Worm (Caenorhabditis elegans) whole organism, mixed stage, embryonic: ENCODE measurements around the gene cnnm-2.

ENCODE experiments used
- M03D4.4 ChIP-seq: sonication (generic microtip); optimal IDR thresholded peaks from 2 replicates; lab custom pipeline; 2017; ENCODE audit warnings: mild to moderate bottlenecking, missing genetic modification characterization, missing compliant biosample characterization
- bed-3 ChIP-seq: fragments of 200-800 bp; sonication (Bioruptor generic); optimal IDR thresholded peaks from 3 replicates; lab custom pipeline; 2018; ENCODE audit warnings: mild to moderate bottlenecking, missing genetic modification characterization, moderate library complexity, missing compliant biosample characterization
- blmp-1 ChIP-seq: fragments of 150-350 bp; optimal IDR thresholded peaks from 2 replicates; lab custom pipeline; 2014; ENCODE audit warnings: missing biosample characterization, missing genetic modification characterization
- ceh-39 ChIP-seq: fragments of 150-350 bp; optimal IDR thresholded peaks from 2 replicates; lab custom pipeline; 2014; ENCODE audit warnings: missing biosample characterization, missing genetic modification characterization
- ceh-83 ChIP-seq: fragments of 200-800 bp; sonication (Bioruptor generic); optimal IDR thresholded peaks from 2 replicates; lab custom pipeline; 2018; ENCODE audit warnings: mild to moderate bottlenecking, missing genetic modification characterization, missing compliant biosample characterization
- ces-1 ChIP-seq: fragments of 150-350 bp; optimal IDR thresholded peaks from 2 replicates; lab custom pipeline; 2014; ENCODE audit warnings: missing biosample characterization, missing genetic modification reagents, missing genetic modification characterization
- cnd-1 ChIP-seq: fragments of 200-800 bp; sonication (Bioruptor generic); optimal IDR thresholded peaks from 2 replicates; lab custom pipeline; 2018; ENCODE audit warnings: mild to moderate bottlenecking, missing genetic modification characterization, missing compliant biosample characterization
- drap-1 ChIP-seq: fragments of 200-800 bp; sonication (Bioruptor generic); optimal IDR thresholded peaks from 3 replicates; lab custom pipeline; 2018; ENCODE audit warnings: mild to moderate bottlenecking, missing genetic modification characterization, missing compliant biosample characterization
- elt-1 ChIP-seq: sonication (generic microtip); optimal IDR thresholded peaks from 2 replicates; lab custom pipeline; 2017; ENCODE audit warnings: missing genetic modification characterization, mild to moderate bottlenecking, missing compliant biosample characterization, antibody characterized with exemption, moderate library complexity, borderline replicate concordance; ENCODE audit not compliant: insufficient read depth
- elt-3 ChIP-seq: fragments of 150-350 bp; optimal IDR thresholded peaks from 2 replicates; lab custom pipeline; 2014; ENCODE audit warnings: missing biosample characterization, missing genetic modification characterization
- flh-1 ChIP-seq: fragments of 200-800 bp; sonication (Bioruptor generic); optimal IDR thresholded peaks from 2 replicates; lab custom pipeline; 2018; ENCODE audit warnings: mild to moderate bottlenecking, missing genetic modification characterization, moderate library complexity, missing compliant biosample characterization
- ham-2 ChIP-seq: fragments of 200-800 bp; sonication (Bioruptor generic); optimal IDR thresholded peaks from 2 replicates; lab custom pipeline; 2018; ENCODE audit warnings: mild to moderate bottlenecking, missing genetic modification characterization, missing compliant biosample characterization
- hlh-1 ChIP-seq: fragments of 150-350 bp; optimal IDR thresholded peaks from 2 replicates; lab custom pipeline; 2014; ENCODE audit warnings: missing biosample characterization, missing genetic modification reagents, missing genetic modification characterization
- lin-13 ChIP-seq: fragments of 150-350 bp; optimal IDR thresholded peaks from 2 replicates; lab custom pipeline; 2014; ENCODE audit warnings: missing biosample characterization, missing genetic modification characterization
- lin-32 ChIP-seq: fragments of 200-800 bp; sonication (Bioruptor generic); optimal IDR thresholded peaks from 2 replicates; lab custom pipeline; 2018; ENCODE audit warnings: mild to moderate bottlenecking, missing genetic modification characterization, missing compliant biosample characterization
- lsy-2 ChIP-seq: fragments of 150-350 bp; optimal IDR thresholded peaks from 2 replicates; lab custom pipeline; 2014; ENCODE audit warnings: missing biosample characterization, missing genetic modification characterization
- mab-5 ChIP-seq: fragments of 150-350 bp; optimal IDR thresholded peaks from 2 replicates; lab custom pipeline; 2014; ENCODE audit warnings: missing biosample characterization, missing genetic modification characterization
- mep-1 ChIP-seq: fragments of 150-350 bp; optimal IDR thresholded peaks from 2 replicates; lab custom pipeline; 2017; ENCODE audit warnings: missing biosample characterization, missing genetic modification reagents, missing genetic modification characterization, inconsistent platforms
- mls-2 ChIP-seq: sonication (generic microtip); optimal IDR thresholded peaks from 2 replicates; lab custom pipeline; 2016; ENCODE audit warnings: mild to moderate bottlenecking, missing genetic modification characterization, moderate library complexity, missing compliant biosample characterization
- nhr-2 ChIP-seq: fragments of 150-350 bp; optimal IDR thresholded peaks from 2 replicates; lab custom pipeline; 2014; ENCODE audit warnings: missing biosample characterization, missing genetic modification characterization
- nhr-237 ChIP-seq: fragments of 150-350 bp; optimal IDR thresholded peaks from 2 replicates; lab custom pipeline; 2014; ENCODE audit warnings: missing biosample characterization, missing genetic modification characterization
- nhr-28 ChIP-seq: fragments of 150-350 bp; optimal IDR thresholded peaks from 2 replicates; lab custom pipeline; 2014; ENCODE audit warnings: missing biosample characterization, missing genetic modification characterization
- nhr-76 ChIP-seq: sonication (generic microtip); optimal IDR thresholded peaks from 2 replicates; lab custom pipeline; 2017; ENCODE audit warnings: missing biosample characterization, missing genetic modification characterization
- pha-4 ChIP-seq: fragments of 150-350 bp; optimal IDR thresholded peaks from 2 replicates; lab custom pipeline; 2018; ENCODE audit warnings: missing biosample characterization, missing genetic modification reagents, missing genetic modification characterization
- sem-2 ChIP-seq: fragments of 200-800 bp; sonication (Bioruptor generic); optimal IDR thresholded peaks from 2 replicates; lab custom pipeline; 2018; ENCODE audit warnings: mild to moderate bottlenecking, missing genetic modification characterization, missing compliant biosample characterization
- snpc-4 ChIP-seq: fragments of 150-350 bp; optimal IDR thresholded peaks from 2 replicates; lab custom pipeline; 2014; ENCODE audit warnings: missing biosample characterization, missing genetic modification characterization
- sptf-1 ChIP-seq: sonication (generic microtip); optimal IDR thresholded peaks from 2 replicates; lab custom pipeline; 2017; ENCODE audit warnings: mild to moderate bottlenecking, missing genetic modification characterization, moderate library complexity, missing compliant biosample characterization
- tbx-8 ChIP-seq: fragments of 200-800 bp; sonication (Bioruptor generic); optimal IDR thresholded peaks from 2 replicates; lab custom pipeline; 2018; ENCODE audit warnings: mild to moderate bottlenecking, missing genetic modification characterization, moderate library complexity, missing compliant biosample characterization
- unc-120 ChIP-seq: sonication (generic microtip); optimal IDR thresholded peaks from 2 replicates; lab custom pipeline; 2017; ENCODE audit warnings: missing genetic modification characterization, missing compliant biosample characterization; ENCODE audit not compliant: poor library complexity, severe bottlenecking
- unc-39 ChIP-seq: fragments of 150-350 bp; optimal IDR thresholded peaks from 2 replicates; lab custom pipeline; 2014; ENCODE audit warnings: missing biosample characterization, missing genetic modification characterization
- unc-62 ChIP-seq: fragments of 150-350 bp; optimal IDR thresholded peaks from 2 replicates; lab custom pipeline; 2014; ENCODE audit warnings: missing biosample characterization, missing genetic modification reagents, missing genetic modification characterization
- zip-8 ChIP-seq: fragments of 150-350 bp; optimal IDR thresholded peaks from 2 replicates; lab custom pipeline; 2014; ENCODE audit warnings: missing biosample characterization, missing genetic modification characterization
- ztf-11 ChIP-seq: fragments of 150-350 bp; optimal IDR thresholded peaks from 2 replicates; lab custom pipeline; 2014; ENCODE audit warnings: missing biosample characterization, missing genetic modification characterization

cnnm-2 gene

ce11 chrX:8806070-8806799 lies 5.7 kb upstream of the cnnm-2 start, which contains the start of gene R04E5.8:
TSS of gene R04E5.8 (minus strand) at chrX:8806120.
- TF ChIP-seq unc-120 (peak; percentile 48), mab-5 (no peak)

DNA sequence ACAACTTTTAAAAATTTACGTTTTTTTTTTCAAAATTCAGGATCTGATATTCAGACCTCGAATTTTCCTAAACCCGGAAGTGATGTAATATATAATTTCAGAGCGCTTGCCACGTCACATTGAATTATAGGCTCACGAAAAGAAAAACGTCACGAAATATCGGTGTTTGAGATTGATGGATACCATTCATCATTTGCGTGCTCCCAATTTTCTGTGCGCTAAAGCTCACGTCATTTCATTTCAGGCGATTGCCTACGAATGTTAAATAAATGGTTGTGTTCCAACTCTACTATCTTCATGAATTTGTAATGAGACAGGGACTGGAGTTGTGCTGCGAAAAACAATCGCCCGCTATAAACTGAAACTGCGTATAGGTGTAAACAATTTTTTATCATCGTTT lies 3.2 kb upstream of the cnnm-2 start:
- TF ChIP-seq flh-1 (GFP tag; lab: Kevin White, UChicago) (no peak), ces-1 (GFP tag; lab: Kevin White, UChicago) (no peak), M03D4.4 (tag; lab: Kevin White, UChicago) (no peak), tbx-8 (GFP tag; lab: Kevin White, UChicago) (no peak), lin-13 (tag; lab: Kevin White, UChicago) (no peak), nhr-28 (tag; lab: Kevin White, UChicago) (no peak), unc-39 (tag; lab: Kevin White, UChicago) (no peak), drap-1 (no peak), elt-1 (tag; lab: Kevin White, UChicago) (no peak), nhr-76 (tag; lab: Kevin White, UChicago) (no peak), blmp-1 (tag; lab: Kevin White, UChicago) (no peak)

DNA sequence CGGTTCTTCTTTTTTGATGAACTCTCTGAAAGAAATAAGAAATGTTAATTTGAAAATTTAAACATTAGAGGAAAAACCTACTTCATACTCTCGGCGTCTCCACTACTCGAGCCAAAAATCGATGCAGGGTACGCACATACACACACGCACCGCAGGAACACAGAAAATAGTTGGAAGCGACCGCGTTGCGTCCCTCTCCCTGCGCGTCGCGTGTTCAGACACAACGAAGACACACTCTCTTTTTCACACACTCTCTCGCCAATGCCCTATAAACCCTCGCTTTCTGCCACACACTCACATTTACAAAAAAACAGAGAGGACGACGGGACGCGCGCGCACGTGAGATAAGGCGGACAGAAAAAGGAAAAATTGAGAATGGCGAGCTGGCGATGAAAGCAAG lies 997 bp upstream of the cnnm-2 start, which contains the start of gene R04E5.9:
Gene R04E5.9, minus strand, starts transcription at position 235 of the 400 bp plus-strand sequence.
- TF ChIP-seq unc-62 (GFP tag; lab: Kevin White, UChicago) = peak; percentile 48
- no peak for TF ChIP-seq tbx-8 (GFP tag; lab: Kevin White, UChicago)
- TF ChIP-seq snpc-4 (tag; lab: Kevin White, UChicago) = no peak
- peak; percentile 29 for TF ChIP-seq M03D4.4 (tag; lab: Kevin White, UChicago)
- TF ChIP-seq sptf-1 (tag; lab: Kevin White, UChicago) = peak; percentile 76
- peak; percentile 29 for TF ChIP-seq ceh-83
- TF ChIP-seq ces-1 (GFP tag; lab: Kevin White, UChicago) = peak; percentile 56
- TF ChIP-seq elt-3 (tag; lab: Kevin White, UChicago) = no peak
- TF ChIP-seq unc-120 = peak; percentile 69
- peak; percentile 56 for TF ChIP-seq mep-1 (tag; lab: Kevin White, UChicago)
- TF ChIP-seq nhr-237 (tag; lab: Kevin White, UChicago) = peak; percentile 64
- TF ChIP-seq unc-39 (tag; lab: Kevin White, UChicago) = no peak
- peak; percentile 54 for TF ChIP-seq cnd-1 (tag; lab: Kevin White, UChicago)
- peak; percentile 1 for TF ChIP-seq ham-2 (GFP tag; lab: Kevin White, UChicago)
- no peak for TF ChIP-seq nhr-76 (tag; lab: Kevin White, UChicago)
- TF ChIP-seq nhr-28 (tag; lab: Kevin White, UChicago) = no peak
- TF ChIP-seq flh-1 (GFP tag; lab: Kevin White, UChicago) = no peak
- peak; percentile 75 for TF ChIP-seq pha-4 (tag; lab: Kevin White, UChicago)
- TF ChIP-seq sem-2 (GFP tag; lab: Kevin White, UChicago) = no peak
- peak; percentile 26 for TF ChIP-seq lsy-2 (tag; lab: Kevin White, UChicago)
- TF ChIP-seq zip-8 = no peak
- no peak for TF ChIP-seq nhr-2 (tag; lab: Kevin White, UChicago)
- TF ChIP-seq ceh-39 (tag; lab: Kevin White, UChicago) = peak; percentile 66
- TF ChIP-seq lin-13 (tag; lab: Kevin White, UChicago) = peak; percentile 30
- TF ChIP-seq hlh-1 (tag; lab: Kevin White, UChicago) = peak; percentile 50
- peak; percentile 20 for TF ChIP-seq drap-1
- no peak for TF ChIP-seq lin-32 (GFP tag; lab: Kevin White, UChicago)

DNA sequence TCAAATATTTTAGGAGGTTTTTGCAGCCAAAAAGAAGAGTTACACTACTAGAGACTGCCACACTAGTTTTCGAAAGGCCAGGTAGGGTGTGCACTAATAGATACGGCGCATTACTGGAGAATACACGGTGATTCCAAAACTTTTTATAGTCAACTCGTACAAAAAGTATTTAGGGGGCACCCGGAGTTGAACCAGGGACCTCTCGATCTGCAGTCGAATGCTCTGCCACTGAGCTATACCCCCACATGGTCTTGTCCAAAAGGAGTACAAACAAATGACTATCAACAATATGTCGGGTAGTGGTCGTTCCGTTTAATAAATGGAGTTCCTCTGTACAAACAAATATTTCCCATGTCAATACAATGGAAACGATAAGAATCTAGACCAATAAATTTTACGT lies 6.0 kb downstream of the cnnm-2 start:
- TF ChIP-seq unc-120 = no peak
- no peak for TF ChIP-seq nhr-76 (tag; lab: Kevin White, UChicago)
- peak; percentile 9 for TF ChIP-seq mls-2 (tag; lab: Kevin White, UChicago)
- TF ChIP-seq ztf-11 = no peak
- no peak for TF ChIP-seq nhr-237 (tag; lab: Kevin White, UChicago)
- no peak for TF ChIP-seq nhr-28 (tag; lab: Kevin White, UChicago)
- peak; percentile 20 for TF ChIP-seq tbx-8 (GFP tag; lab: Kevin White, UChicago)
- peak; percentile 38 for TF ChIP-seq cnd-1 (tag; lab: Kevin White, UChicago)
- peak; percentile 46 for TF ChIP-seq ceh-83
- TF ChIP-seq sptf-1 (tag; lab: Kevin White, UChicago) = peak; percentile 48
- TF ChIP-seq zip-8 = no peak
- TF ChIP-seq bed-3 (GFP tag; lab: Kevin White, UChicago) = no peak
- TF ChIP-seq mab-5 = no peak
- TF ChIP-seq pha-4 (tag; lab: Kevin White, UChicago) = peak; percentile 71
- TF ChIP-seq lin-13 (tag; lab: Kevin White, UChicago) = no peak
- peak; percentile 34 for TF ChIP-seq M03D4.4 (tag; lab: Kevin White, UChicago)
- TF ChIP-seq sem-2 (GFP tag; lab: Kevin White, UChicago) = peak; percentile 50
- peak; percentile 50 for TF ChIP-seq drap-1
- TF ChIP-seq lin-32 (GFP tag; lab: Kevin White, UChicago) = peak; percentile 17
- no peak for TF ChIP-seq ceh-39 (tag; lab: Kevin White, UChicago)
- TF ChIP-seq unc-39 (tag; lab: Kevin White, UChicago) = no peak
- no peak for TF ChIP-seq ham-2 (GFP tag; lab: Kevin White, UChicago)
- no peak for TF ChIP-seq unc-62 (GFP tag; lab: Kevin White, UChicago)
- no peak for TF ChIP-seq flh-1 (GFP tag; lab: Kevin White, UChicago)
